Fruit fly (Drosophila melanogaster) Kc167 (cell line): Measurements from ENCODE around the gene Pnn.

ENCODE experiments used
- Myc ChIP-seq: fragments of >200 bp; optimal IDR thresholded peaks from 2 replicates; lab custom pipeline; 2017; ENCODE audit warnings: missing external identifiers
- Sin3A ChIP-seq: fragments of >200 bp; optimal IDR thresholded peaks from 2 replicates; lab custom pipeline; 2018; ENCODE audit warnings: missing external identifiers
- h ChIP-seq: fragments of >200 bp; optimal IDR thresholded peaks from 3 replicates; lab custom pipeline; 2018; ENCODE audit warnings: missing external identifiers
- insv ChIP-seq: fragments of >200 bp; optimal IDR thresholded peaks from 3 replicates; lab custom pipeline; 2018; ENCODE audit warnings: missing external identifiers
- psq ChIP-seq: fragments of >200 bp; optimal IDR thresholded peaks from 2 replicates; lab custom pipeline; 2017; ENCODE audit warnings: missing external identifiers
- ttk ChIP-seq: sonication (Bioruptor generic); optimal IDR thresholded peaks from 2 replicates; lab custom pipeline; 2017; ENCODE audit warnings: missing external identifiers

dm6 chr3R:9771519-9771972 lies 30.8 kb downstream of the Pnn start, which contains the start of gene CG9471:
- TF ChIP-seq Sin3A (no peak), insv (lab: Kevin White, UChicago) (no peak), h (lab: Kevin White, UChicago) (no peak), psq (no peak), Myc (lab: Kevin White, UChicago) (no peak), ttk (no peak)
